Worm (Caenorhabditis elegans): ENCODE data around the gene nhr-18.

DNA sequence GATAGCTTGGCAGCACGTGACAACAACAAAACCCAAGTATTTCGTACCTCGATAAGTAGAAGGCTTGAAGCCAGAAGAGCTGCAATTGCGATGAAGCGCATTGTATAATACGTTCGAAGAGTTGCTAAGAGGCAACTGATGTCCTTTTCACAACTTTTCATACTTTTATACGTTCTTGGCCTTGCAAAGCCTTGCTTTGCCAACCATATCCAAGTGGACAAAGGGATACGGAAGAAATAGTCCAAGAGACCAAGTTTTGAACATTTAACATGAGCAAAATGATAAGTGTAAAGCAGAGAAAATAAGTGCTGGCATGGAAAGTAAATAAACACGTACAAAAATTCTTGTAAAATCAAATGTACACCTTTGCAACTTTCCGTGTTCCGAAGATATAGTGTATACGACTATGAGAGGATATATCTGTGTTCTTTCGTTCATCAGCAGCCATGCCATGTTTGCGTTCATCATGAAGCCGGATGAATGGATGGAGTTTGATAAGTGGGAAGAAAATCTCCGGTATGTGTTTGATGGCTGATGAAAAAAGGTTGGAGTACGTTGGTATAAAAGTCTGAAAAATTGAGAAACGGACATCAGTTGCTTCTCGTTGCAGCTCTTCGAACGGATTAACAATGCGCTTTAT, 47.4 kb downstream of the nhr-18 start, which contains the start of the genes Y5H2A.4 and abu-4:
- TF ChIP-seq nhr-25 (tag; optimal IDR thresholded peaks at IDR 0.05): no peak
- no peak for TF ChIP-seq lin-15B (tag; optimal IDR thresholded peaks at IDR 0.05)
- TF ChIP-seq fos-1 (tag; optimal IDR thresholded peaks at IDR 0.05): no peak
- no peak for TF ChIP-seq daf-12 (tag; optimal IDR thresholded peaks at IDR 0.05)
- no peak for TF ChIP-seq jun-1 (tag; optimal IDR thresholded peaks at IDR 0.05)
- TF ChIP-seq ceh-82 (tag; optimal IDR thresholded peaks at IDR 0.05): no peak
- no peak for TF ChIP-seq pha-4 (tag; optimal IDR thresholded peaks at IDR 0.05)
- no peak for TF ChIP-seq fkh-10 (GFP tag; optimal IDR thresholded peaks at IDR 0.05)
- no peak for TF ChIP-seq elt-1 (tag; optimal IDR thresholded peaks at IDR 0.05)
